Worm (Caenorhabditis elegans): Measurements from ENCODE around the gene srsx-24.

DNA sequence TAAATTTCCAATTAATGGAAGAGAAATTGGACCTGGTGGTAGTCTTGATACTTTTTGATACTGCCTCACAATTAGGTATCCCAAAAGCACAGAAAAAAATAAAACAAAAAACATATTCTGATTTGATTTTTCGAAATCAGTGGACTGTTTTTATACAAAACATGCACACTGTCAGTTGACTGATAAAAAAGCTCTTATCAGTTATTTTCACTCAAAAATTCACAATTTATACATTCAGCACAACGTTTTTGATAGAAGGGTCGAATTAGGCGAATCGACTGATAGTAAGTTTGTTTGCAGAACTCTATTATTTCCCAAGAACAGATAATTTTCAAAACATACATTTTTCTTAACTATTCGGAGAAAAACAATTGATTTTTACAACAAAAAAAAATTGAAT is 15.2 kb downstream of the srsx-24 start, which contains the start of gene cyp-35A2:
- TF ChIP-seq nhr-28 (tag; optimal IDR thresholded peaks at IDR 0.05) = no peak
- TF ChIP-seq nhr-2 (tag; optimal IDR thresholded peaks at IDR 0.05) = no peak
- TF ChIP-seq mab-5 (tag; optimal IDR thresholded peaks at IDR 0.05) = no peak
- TF ChIP-seq flh-1 (GFP tag; optimal IDR thresholded peaks at IDR 0.05) = no peak
- no peak for TF ChIP-seq snpc-4 (tag; optimal IDR thresholded peaks at IDR 0.05)
- TF ChIP-seq sem-2 (GFP tag; optimal IDR thresholded peaks at IDR 0.05) = no peak
- TF ChIP-seq lsy-2 (tag; optimal IDR thresholded peaks at IDR 0.05) = no peak
- TF ChIP-seq elt-1 (tag; optimal IDR thresholded peaks at IDR 0.05; ENCODE audit: borderline replicate concordance, insufficient read depth) = no peak
- TF ChIP-seq nhr-12 (tag; optimal IDR thresholded peaks at IDR 0.05) = no peak
- TF ChIP-seq cnd-1 (tag; optimal IDR thresholded peaks at IDR 0.05) = no peak
- no peak for TF ChIP-seq ceh-83 (GFP tag; optimal IDR thresholded peaks at IDR 0.05)
- no peak for TF ChIP-seq unc-120 (tag; optimal IDR thresholded peaks at IDR 0.05; ENCODE audit: poor library complexity, severe bottlenecking)
- no peak for TF ChIP-seq elt-3 (tag; optimal IDR thresholded peaks at IDR 0.05)
- TF ChIP-seq ztf-11 (tag; optimal IDR thresholded peaks at IDR 0.05) = no peak
